Worm (Caenorhabditis elegans): ENCODE data around the gene Y62E10A.23.
"Not testable (repeated sequence)": the region's sequence is repeated elsewhere in the genome, so short reads cannot be mapped to it uniquely, and the experiment has no call there.

- TF ChIP-seq ama-1 (optimal IDR thresholded peaks at IDR 0.05); ama-1 (GFP tag; optimal IDR thresholded peaks at IDR 0.05); F49E8.2 (tag; optimal IDR thresholded peaks at IDR 0.05; ENCODE audit: insufficient read depth); sea-2 (GFP tag; IDR thresholded peaks at IDR 0.05); B0019.2 (GFP tag; conservative IDR thresholded peaks at IDR 0.05); hlh-12 (tag; optimal IDR thresholded peaks at IDR 0.05); nhr-27 (tag; optimal IDR thresholded peaks at IDR 0.05); F10E7.11 (tag; optimal IDR thresholded peaks at IDR 0.05); xnd-1 (tag; optimal IDR thresholded peaks at IDR 0.05); ztf-26 (tag; optimal IDR thresholded peaks at IDR 0.05); C06A6.2 (GFP tag; conservative IDR thresholded peaks at IDR 0.05); lsy-27 (tag; optimal IDR thresholded peaks at IDR 0.05; ENCODE audit: borderline replicate concordance, insufficient read depth): not testable (repeated sequence)
- TF ChIP-seq ceh-100 (GFP tag; IDR thresholded peaks at IDR 0.05) = peak; percentile 43; the same call in 1 of the 2 replicates
- peak; percentile 38 for TF ChIP-seq snpc-4 (GFP tag; optimal IDR thresholded peaks at IDR 0.05)
- peak in 3 of 4 experiments; percentile 68 to 95 (median 92) for TF ChIP-seq snpc-4 (tag; optimal IDR thresholded peaks at IDR 0.05)
Measured at ce11 chrIV:13430137-13430536, 44.0 kb downstream of the Y62E10A.23 start.

Measured in whole organism, young adult.